Fruit fly (Drosophila melanogaster): ENCODE results near the gene pll.

The pll gene

DNA sequence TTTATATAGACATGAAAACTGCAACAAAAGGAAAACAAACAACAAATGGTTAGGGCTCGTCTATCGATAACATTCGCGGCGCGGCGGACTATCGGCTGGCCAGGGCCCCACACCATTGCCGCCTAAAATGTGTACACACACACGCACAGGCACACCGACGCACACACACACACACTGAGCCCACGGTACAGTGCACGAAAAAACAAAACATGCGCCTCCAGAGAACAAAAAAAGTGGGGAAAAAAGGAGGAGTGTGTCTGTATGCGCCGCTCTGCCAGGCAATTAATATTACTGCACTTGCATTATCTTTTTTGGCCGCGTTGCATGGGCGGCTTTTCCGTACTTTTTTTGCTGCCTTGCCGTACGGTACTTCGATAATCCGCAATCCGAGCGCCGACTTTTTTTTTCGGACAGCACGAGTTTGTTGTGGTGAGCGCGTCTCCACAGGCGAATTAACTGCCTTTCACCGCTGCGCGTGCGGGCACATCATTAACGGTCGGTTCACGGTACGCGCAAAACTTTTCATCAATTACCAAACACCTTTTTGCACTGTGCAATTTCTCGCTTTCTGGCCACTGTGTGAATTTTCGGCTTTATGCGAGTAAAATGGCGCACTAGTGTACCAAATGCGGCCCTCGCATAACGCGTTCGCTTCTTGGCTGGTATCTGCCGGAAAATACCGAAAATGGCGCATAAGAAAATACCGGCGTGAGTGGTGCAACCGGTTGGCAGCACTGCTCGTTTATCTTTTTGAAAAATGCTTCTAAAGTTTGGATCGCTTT lies 10.6 kb upstream of the pll start, which contains the start of gene woc (continued):
- peak; percentile 54 for TF ChIP-seq Sry-δ (GFP tag; optimal IDR thresholded peaks at IDR 0.05)
- TF ChIP-seq CG30431 (GFP tag; optimal IDR thresholded peaks at IDR 0.05): peak; percentile 46
- peak; percentile 96 for TF ChIP-seq CG34422 (GFP tag; IDR thresholded peaks at IDR 0.05)
- TF ChIP-seq CG15269 (tag; optimal IDR thresholded peaks at IDR 0.05): no peak
- peak; percentile 54 for TF ChIP-seq bcd (GFP tag; optimal IDR thresholded peaks at IDR 0.05)
- TF ChIP-seq nerfin-1 (tag; optimal IDR thresholded peaks at IDR 0.05): peak; percentile 40
- TF ChIP-seq CG14710 (tag; optimal IDR thresholded peaks at IDR 0.05): peak; percentile 75
- peak; percentile 99 for TF ChIP-seq trem (tag; optimal IDR thresholded peaks at IDR 0.05)
- TF ChIP-seq bigmax (GFP tag; optimal IDR thresholded peaks at IDR 0.05): peak; percentile 40
- no peak for TF ChIP-seq CG4854 (GFP tag; optimal IDR thresholded peaks at IDR 0.05)
- no peak for TF ChIP-seq tup (GFP tag; optimal IDR thresholded peaks at IDR 0.05)
- peak; percentile 71 for TF ChIP-seq zfh2 (GFP tag; optimal IDR thresholded peaks at IDR 0.05)
- TF ChIP-seq CG9797 (GFP tag; optimal IDR thresholded peaks at IDR 0.05): peak; percentile 89
- TF ChIP-seq Max (GFP tag; optimal IDR thresholded peaks at IDR 0.05): peak; percentile 48
- peak; percentile 61 for TF ChIP-seq CG17328 (GFP tag; IDR thresholded peaks at IDR 0.05)
- peak; percentile 90 for TF ChIP-seq stwl (tag; optimal IDR thresholded peaks at IDR 0.05)
- peak; percentile 59; the same call in 1 of the 3 replicates for TF ChIP-seq sr (GFP tag; IDR thresholded peaks at IDR 0.05)
- TF ChIP-seq sima (GFP tag; optimal IDR thresholded peaks at IDR 0.05): no peak
- peak; percentile 88 for TF ChIP-seq tna (GFP tag; IDR thresholded peaks at IDR 0.05; ENCODE audit: partially characterized antibody)
- TF ChIP-seq ci (GFP tag; IDR thresholded peaks at IDR 0.05): peak; percentile 69; the same call in 2 of the 3 replicates
- TF ChIP-seq HmgZ (tag; optimal IDR thresholded peaks at IDR 0.05): peak; percentile 49
- TF ChIP-seq Nf-YC (tag; optimal IDR thresholded peaks at IDR 0.05): no peak
- peak; percentile 72 for TF ChIP-seq Doc3 (GFP tag; IDR thresholded peaks at IDR 0.05; ENCODE audit: partially characterized antibody)
- no peak for TF ChIP-seq Doc2 (GFP tag; IDR thresholded peaks at IDR 0.05)
- peak; percentile 70 for TF ChIP-seq Antp (GFP tag; optimal IDR thresholded peaks at IDR 0.05)
- TF ChIP-seq mam (GFP tag; optimal IDR thresholded peaks at IDR 0.05): peak; percentile 56
- TF ChIP-seq insv (GFP tag; optimal IDR thresholded peaks at IDR 0.05): peak in 1 of 2 experiments; percentile 23
- TF ChIP-seq E2f2 (GFP tag; IDR thresholded peaks at IDR 0.05): peak; percentile 83
- TF ChIP-seq cas (GFP tag; IDR thresholded peaks at IDR 0.05): 0 out of 2 replicates have a peak, but pooled peaks have one; percentile 14
- no peak for TF ChIP-seq psq (GFP tag; optimal IDR thresholded peaks at IDR 0.05)
- peak; percentile 72 for TF ChIP-seq row (GFP tag; IDR thresholded peaks at IDR 0.05)
- TF ChIP-seq sens (GFP tag): peak; percentile 94
- TF ChIP-seq CG3281 (GFP tag; optimal IDR thresholded peaks at IDR 0.05): peak; percentile 46
- peak; percentile 96 for TF ChIP-seq gfzf (GFP tag; optimal IDR thresholded peaks at IDR 0.05)
- no peak for TF ChIP-seq CG9876 (GFP tag; optimal IDR thresholded peaks at IDR 0.05)
- TF ChIP-seq CG32532 (GFP tag; IDR thresholded peaks at IDR 0.05): peak; percentile 68; the same call in 1 of the 2 replicates
- 0 out of 3 replicates have a peak, but pooled peaks have one; percentile 21 for TF ChIP-seq CG11093 (GFP tag; IDR thresholded peaks at IDR 0.05)
- TF ChIP-seq CG12104 (GFP tag; optimal IDR thresholded peaks at IDR 0.05): peak; percentile 43
- TF ChIP-seq pb (GFP tag; optimal IDR thresholded peaks at IDR 0.05): peak; percentile 43
- TF ChIP-seq NfI (GFP tag; optimal IDR thresholded peaks at IDR 0.05): peak; percentile 24
- TF ChIP-seq HmgD (GFP tag; optimal IDR thresholded peaks at IDR 0.05): peak; percentile 55
- peak; percentile 46 for TF ChIP-seq bab2 (GFP tag; optimal IDR thresholded peaks at IDR 0.05)
- no peak for TF ChIP-seq CG11560 (tag; IDR thresholded peaks at IDR 0.05)
- peak; percentile 77 for TF ChIP-seq BEAF-32 (GFP tag; optimal IDR thresholded peaks at IDR 0.05)
- TF ChIP-seq HLH54F (GFP tag; optimal IDR thresholded peaks at IDR 0.05): peak; percentile 78
- no peak for TF ChIP-seq CG17912 (GFP tag; optimal IDR thresholded peaks at IDR 0.05)
- TF ChIP-seq Drgx (GFP tag; IDR thresholded peaks at IDR 0.05): peak; percentile 74
- peak; percentile 74 for TF ChIP-seq CG14860 (GFP tag; IDR thresholded peaks at IDR 0.05; ENCODE audit: partially characterized antibody)
- peak; percentile 24 for TF ChIP-seq hkb (optimal IDR thresholded peaks at IDR 0.05)
- peak; percentile 50; the same call in 1 of the 2 replicates for TF ChIP-seq hkb (GFP tag; IDR thresholded peaks at IDR 0.05)

Data from whole organism, embryonic.